Fruit fly (Drosophila melanogaster): Measurements from ENCODE around the gene CG17211.

CG17211 gene

dm6 chr2L:12096396-12096813 is 17.8 kb upstream of the CG17211 start, which contains the start of the genes CG6712 and Mt2 (continued):
- TF ChIP-seq otp (GFP tag; IDR thresholded peaks at IDR 0.05) (no peak), eyg (GFP tag; optimal IDR thresholded peaks at IDR 0.05) (no peak), CG10147 (GFP tag; optimal IDR thresholded peaks at IDR 0.05) (no peak), insv (GFP tag; optimal IDR thresholded peaks at IDR 0.05) (no peak), fd64A (GFP tag; optimal IDR thresholded peaks at IDR 0.05) (no peak), CG14050 (GFP tag; IDR thresholded peaks at IDR 0.05) (no peak), CG3163 (GFP tag; optimal IDR thresholded peaks at IDR 0.05) (no peak), psq (GFP tag; optimal IDR thresholded peaks at IDR 0.05) (no peak), CG9817 (tag; optimal IDR thresholded peaks at IDR 0.05) (no peak), CG7271 (tag; optimal IDR thresholded peaks at IDR 0.05) (no peak), odd (GFP tag; optimal IDR thresholded peaks at IDR 0.05) (no peak), yki (optimal IDR thresholded peaks at IDR 0.05) (no peak), gcm2 (GFP tag; optimal IDR thresholded peaks at IDR 0.05) (no peak), CG10431 (GFP tag; optimal IDR thresholded peaks at IDR 0.05) (no peak), rib (GFP tag; IDR thresholded peaks at IDR 0.05) (peak; percentile 38; the same call in 1 of the 2 replicates), CG34224 (GFP tag; IDR thresholded peaks at IDR 0.05; ENCODE audit: partially characterized antibody) (no peak), ara (GFP tag; IDR thresholded peaks at IDR 0.05) (no peak), CHES-1-like (GFP tag; optimal IDR thresholded peaks at IDR 0.05) (peak; percentile 1), Atf-2 (GFP tag; optimal IDR thresholded peaks at IDR 0.05) (no peak), Bdp1 (GFP tag; optimal IDR thresholded peaks at IDR 0.05) (no peak), CG11504 (tag; optimal IDR thresholded peaks at IDR 0.05) (no peak), CG6272 (GFP tag; IDR thresholded peaks at IDR 0.05) (no peak), CG7372 (GFP tag; IDR thresholded peaks at IDR 0.05) (no peak), ranshi (GFP tag; IDR thresholded peaks at IDR 0.05) (no peak), Dfd (GFP tag; optimal IDR thresholded peaks at IDR 0.05) (no peak), Lhr (GFP tag; optimal IDR thresholded peaks at IDR 0.05) (no peak), Antp (GFP tag; optimal IDR thresholded peaks at IDR 0.05) (no peak), Bgb (GFP tag; IDR thresholded peaks at IDR 0.05; ENCODE audit: partially characterized antibody) (no peak), nom (GFP tag; optimal IDR thresholded peaks at IDR 0.05) (no peak), CG11247 (GFP tag; IDR thresholded peaks at IDR 0.05) (peak; percentile 39; the same call in 1 of the 2 replicates), CG43689 (GFP tag; IDR thresholded peaks at IDR 0.05) (no peak), CG1602 (GFP tag; optimal IDR thresholded peaks at IDR 0.05) (no peak), CG4854 (GFP tag; optimal IDR thresholded peaks at IDR 0.05) (no peak), CG32767 (GFP tag; IDR thresholded peaks at IDR 0.05) (no peak), Nf-YA (GFP tag; IDR thresholded peaks at IDR 0.05) (no peak), H2.0 (GFP tag; IDR thresholded peaks at IDR 0.05) (no peak), Sin3A (optimal IDR thresholded peaks at IDR 0.05) (peak; percentile 43), ham (GFP tag; IDR thresholded peaks at IDR 0.05) (no peak), croc (GFP tag; conservative IDR thresholded peaks at IDR 0.05) (no peak), Oaz (GFP tag; IDR thresholded peaks at IDR 0.05) (no peak), YL-1 (GFP tag; optimal IDR thresholded peaks at IDR 0.05) (peak; percentile 83), kni (GFP tag; optimal IDR thresholded peaks at IDR 0.05) (no peak), bbx (GFP tag; IDR thresholded peaks at IDR 0.05; ENCODE audit: partially characterized antibody) (no peak), CG10321 (GFP tag; IDR thresholded peaks at IDR 0.05) (no peak), hkb (optimal IDR thresholded peaks at IDR 0.05) (no peak), hkb (GFP tag; IDR thresholded peaks at IDR 0.05) (no peak), NFAT (GFP tag; IDR thresholded peaks at IDR 0.05) (no peak), zfh1 (GFP tag; IDR thresholded peaks at IDR 0.05) (no peak), CG2129 (GFP tag; IDR thresholded peaks at IDR 0.05; ENCODE audit: partially characterized antibody) (no peak), CG13894 (tag; optimal IDR thresholded peaks at IDR 0.05) (no peak), nerfin-2 (GFP tag; IDR thresholded peaks at IDR 0.05; ENCODE audit: partially characterized antibody) (no peak), CG6765 (GFP tag; optimal IDR thresholded peaks at IDR 0.05) (no peak), CG1792 (GFP tag; optimal IDR thresholded peaks at IDR 0.05) (no peak), pb (GFP tag; optimal IDR thresholded peaks at IDR 0.05) (no peak)

Measured in whole organism, embryonic.